Worm (Caenorhabditis elegans) whole organism, dauer: ENCODE results near the gene cox-5A.

Source experiments
- unc-62 ChIP-seq: sonication (generic microtip); optimal IDR thresholded peaks from 2 replicates; lab custom pipeline; 2017; ENCODE audit warnings: missing biosample characterization, missing genetic modification reagents, missing genetic modification characterization

Gene cox-5A

DNA sequence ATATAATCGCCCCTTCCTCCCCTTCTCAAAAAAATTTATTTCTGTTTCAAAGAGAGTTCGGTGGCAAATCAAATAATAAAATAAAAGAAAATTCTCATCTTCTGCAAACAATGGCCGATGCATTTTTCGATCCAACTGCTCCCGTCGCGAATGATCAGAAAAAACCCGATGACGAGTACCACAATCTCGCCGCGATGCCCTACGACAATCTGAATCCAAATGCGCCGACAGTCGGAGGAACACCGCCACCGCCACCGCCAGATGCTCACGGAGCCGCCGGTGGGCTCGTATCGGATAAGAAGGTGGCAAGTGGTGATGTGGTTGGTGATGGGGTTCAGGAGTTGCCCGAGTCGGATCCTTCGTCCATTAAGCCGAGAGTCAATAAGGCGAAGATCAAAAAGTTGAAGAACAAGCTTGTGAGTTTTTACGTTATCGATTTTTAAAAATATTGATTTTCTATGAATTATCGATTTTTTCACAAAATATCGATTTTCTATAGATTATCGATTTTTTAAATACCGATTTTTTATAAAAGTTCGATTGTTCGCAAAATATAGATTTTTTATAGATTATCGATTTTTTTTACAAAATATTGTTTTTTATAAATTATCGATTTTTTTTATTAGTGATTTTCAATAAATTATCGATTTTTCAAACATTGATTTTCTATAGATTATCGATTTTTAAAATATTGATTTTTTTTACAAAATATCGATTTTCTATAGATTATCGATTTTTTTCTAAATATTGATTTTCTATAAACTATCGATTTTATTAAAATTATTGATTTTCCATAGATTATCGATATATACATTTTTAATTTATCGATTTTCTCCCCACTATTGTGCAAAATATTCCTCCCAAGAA lies 46.3 kb downstream of the cox-5A start, which contains the start of gene Y39E4A.1:
Gene Y39E4A.1, plus strand, starts transcription at position 51 of the 867 bp plus-strand sequence.
- no peak for TF ChIP-seq unc-62

DNA sequence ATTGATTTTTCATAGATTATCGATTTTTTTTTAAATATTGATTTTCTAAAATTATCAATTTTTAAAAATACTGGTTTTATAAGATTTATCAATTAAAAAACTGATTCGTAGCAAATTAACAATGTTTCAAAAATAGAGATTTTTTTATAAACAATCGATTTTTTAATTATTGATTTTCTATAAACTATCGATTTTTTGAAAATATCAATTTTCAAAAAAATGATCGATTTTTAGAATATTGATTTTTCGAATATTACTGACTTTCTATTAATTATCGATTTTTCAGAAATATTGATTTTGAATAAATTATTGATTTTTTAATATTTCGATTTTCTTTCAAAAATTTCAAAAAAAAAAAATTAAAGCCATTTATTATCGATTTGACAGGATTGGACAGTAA lies 47.3 kb downstream of the cox-5A start:
- no peak for TF ChIP-seq unc-62
